Fruit fly (Drosophila melanogaster) whole organism, embryonic: Measurements from ENCODE around the gene anchor.

Experiments used
- Blimp-1 ChIP-seq: fragments of 200-800 bp; sonication (Bioruptor generic); optimal IDR thresholded peaks from 3 replicates; lab custom pipeline; 2018; ENCODE audit warnings: missing biosample characterization, missing genetic modification characterization, mild to moderate bottlenecking, moderate library complexity, missing genetic modification reagents
- CG10209 ChIP-seq: fragments of 200-800 bp; sonication (Bioruptor generic); optimal IDR thresholded peaks from 3 replicates; lab custom pipeline; 2017; ENCODE audit warnings: missing biosample characterization, mild to moderate bottlenecking, missing genetic modification characterization, missing genetic modification reagents
- CG10431 ChIP-seq: fragments of 200-800 bp; sonication (Bioruptor generic); optimal IDR thresholded peaks from 3 replicates; lab custom pipeline; 2018; ENCODE audit warnings: missing biosample characterization, mild to moderate bottlenecking, missing genetic modification characterization
- CG10654 ChIP-seq: fragments of 200-800 bp; sonication (Bioruptor generic); optimal IDR thresholded peaks from 2 replicates; lab custom pipeline; 2016; ENCODE audit warnings: missing biosample characterization, missing genetic modification characterization
- CG10959 ChIP-seq: fragments of 200-800 bp; sonication (Bioruptor generic); IDR thresholded peaks from 2 replicates; pipeline ENCODE4 v1.3.6; 2022; ENCODE audit warnings: missing biosample characterization, missing genetic modification characterization
- CG11723 ChIP-seq: fragments of 200-800 bp; sonication (Bioruptor generic); optimal IDR thresholded peaks from 2 replicates; lab custom pipeline; 2017; ENCODE audit warnings: missing biosample characterization, mild to moderate bottlenecking, missing genetic modification characterization
- CG12104 ChIP-seq: fragments of 200-800 bp; sonication (Bioruptor generic); optimal IDR thresholded peaks from 3 replicates; lab custom pipeline; 2016; ENCODE audit warnings: missing biosample characterization, missing genetic modification characterization
- CG13287 ChIP-seq: fragments of 200-800 bp; sonication (Bioruptor generic); IDR thresholded peaks from 2 replicates; pipeline ENCODE4 v1.3.6; 2022; ENCODE audit warnings: missing biosample characterization, missing genetic modification characterization; ENCODE audit not compliant: partially characterized antibody
- CG15073 ChIP-seq: fragments of 200-800 bp; sonication (Bioruptor generic); optimal IDR thresholded peaks from 2 replicates; lab custom pipeline; 2016; ENCODE audit warnings: missing biosample characterization, missing genetic modification characterization
- CG15479 ChIP-seq: fragments of 200-800 bp; sonication (Bioruptor generic); optimal IDR thresholded peaks from 3 replicates; lab custom pipeline; 2019; ENCODE audit warnings: missing biosample characterization, mild to moderate bottlenecking, missing genetic modification characterization, moderate library complexity
- CG15696 ChIP-seq: fragments of 200-800 bp; sonication (Bioruptor generic); optimal IDR thresholded peaks from 2 replicates; lab custom pipeline; 2019; ENCODE audit warnings: missing biosample characterization, mild to moderate bottlenecking, missing genetic modification characterization, moderate library complexity
- CG17361 ChIP-seq: fragments of 200-800 bp; sonication (Bioruptor generic); IDR thresholded peaks from 3 replicates; pipeline ENCODE4 v1.3.6; 2022; ENCODE audit warnings: missing biosample characterization, missing genetic modification characterization
- CG18764 ChIP-seq: fragments of 200-800 bp; sonication (Bioruptor generic); optimal IDR thresholded peaks from 3 replicates; lab custom pipeline; 2016; ENCODE audit warnings: missing biosample characterization, missing genetic modification characterization
- CG2202 ChIP-seq: fragments of 200-800 bp; sonication (Bioruptor generic); optimal IDR thresholded peaks from 2 replicates; lab custom pipeline; 2018; ENCODE audit warnings: missing biosample characterization, mild to moderate bottlenecking, missing genetic modification characterization
- CG4617 ChIP-seq: fragments of 200-800 bp; sonication (Bioruptor generic); optimal IDR thresholded peaks from 3 replicates; lab custom pipeline; 2016; ENCODE audit warnings: missing biosample characterization, missing genetic modification characterization, borderline replicate concordance
- CG7963 ChIP-seq: fragments of 200-800 bp; sonication (Bioruptor generic); IDR thresholded peaks from 3 replicates; pipeline ENCODE4 v1.3.6; 2022; ENCODE audit warnings: missing biosample characterization, missing genetic modification characterization; ENCODE audit not compliant: partially characterized antibody
- CG8478 ChIP-seq: fragments of >200 bp; optimal IDR thresholded peaks from 2 replicates; lab custom pipeline; 2018
- CG8944 ChIP-seq: fragments of 200-800 bp; sonication (Bioruptor generic); optimal IDR thresholded peaks from 3 replicates; lab custom pipeline; 2016; ENCODE audit warnings: missing biosample characterization, missing genetic modification characterization
- CG9727 ChIP-seq: fragments of 200-800 bp; sonication (Bioruptor generic); optimal IDR thresholded peaks from 3 replicates; lab custom pipeline; 2017; ENCODE audit warnings: missing biosample characterization, mild to moderate bottlenecking, missing genetic modification characterization
- D19A ChIP-seq: fragments of 200-800 bp; optimal IDR thresholded peaks from 3 replicates; lab custom pipeline; 2019; ENCODE audit warnings: missing biosample characterization, mild to moderate bottlenecking, missing genetic modification characterization, moderate library complexity
- Dad ChIP-seq: fragments of 200-800 bp; sonication (Bioruptor generic); optimal IDR thresholded peaks from 3 replicates; lab custom pipeline; 2016; ENCODE audit warnings: missing biosample characterization, missing genetic modification characterization
- Eip74EF ChIP-seq, 2 experiments: fragments of 200-800 bp in 1 of 2; fragments of >200 bp in 1 of 2; sonication (Bioruptor generic) in 1 of 2; optimal IDR thresholded peaks; 2 replicates each; lab custom pipeline; 2017 to 2019; ENCODE audit warnings: missing biosample characterization in 2 of 2, missing genetic modification characterization in 2 of 2, mild to moderate bottlenecking in 1 of 2, moderate library complexity in 1 of 2
- Fer3 ChIP-seq: fragments of 200-800 bp; sonication (Bioruptor generic); optimal IDR thresholded peaks from 2 replicates; lab custom pipeline; 2018; ENCODE audit warnings: missing biosample characterization, mild to moderate bottlenecking, missing genetic modification characterization, moderate library complexity
- GATAe ChIP-seq: fragments of 200-800 bp; sonication (Bioruptor generic); conservative IDR thresholded peaks from 2 replicates; pipeline ENCODE4 v1.3.6; 2022; ENCODE audit warnings: missing biosample characterization, missing genetic modification characterization
- Hand ChIP-seq: fragments of 200-800 bp; sonication (Bioruptor generic); optimal IDR thresholded peaks from 2 replicates; lab custom pipeline; 2017; ENCODE audit warnings: mild to moderate bottlenecking, missing biosample characterization, missing genetic modification reagents, missing genetic modification characterization
- Jarid2 ChIP-seq: fragments of 200-800 bp; sonication (Bioruptor generic); optimal IDR thresholded peaks from 3 replicates; lab custom pipeline; 2017; ENCODE audit warnings: mild to moderate bottlenecking, missing biosample characterization, missing genetic modification reagents, missing genetic modification characterization
- Max ChIP-seq: fragments of 200-800 bp; sonication (Bioruptor generic); optimal IDR thresholded peaks from 2 replicates; lab custom pipeline; 2016; ENCODE audit warnings: missing biosample characterization, mild to moderate bottlenecking, missing genetic modification characterization
- Myb ChIP-seq: fragments of 200-800 bp; sonication (Bioruptor generic); optimal IDR thresholded peaks from 2 replicates; lab custom pipeline; 2016; ENCODE audit warnings: missing biosample characterization, missing genetic modification characterization
- Neu2 ChIP-seq: fragments of 200-800 bp; sonication (Bioruptor generic); optimal IDR thresholded peaks from 3 replicates; lab custom pipeline; 2016; ENCODE audit warnings: missing biosample characterization, missing genetic modification characterization, borderline replicate concordance
- Pdp1 ChIP-seq, 2 experiments: fragments of 200-800 bp; sonication (Bioruptor generic); optimal IDR thresholded peaks; 3 replicates each; lab custom pipeline; 2016; ENCODE audit warnings: missing biosample characterization in 2 of 2, missing genetic modification characterization in 2 of 2, mild to moderate bottlenecking in 1 of 2, moderate library complexity in 1 of 2
- Sox100B ChIP-seq: fragments of 200-800 bp; sonication (Bioruptor generic); optimal IDR thresholded peaks from 3 replicates; lab custom pipeline; 2018; ENCODE audit warnings: missing biosample characterization, mild to moderate bottlenecking, missing genetic modification characterization
- YL-1 ChIP-seq: fragments of 200-800 bp; sonication (Bioruptor generic); optimal IDR thresholded peaks from 3 replicates; lab custom pipeline; 2017; ENCODE audit warnings: missing biosample characterization, mild to moderate bottlenecking, missing genetic modification characterization
- ab ChIP-seq: fragments of 200-800 bp; sonication (Bioruptor generic); optimal IDR thresholded peaks from 2 replicates; lab custom pipeline; 2016; ENCODE audit warnings: missing biosample characterization, missing genetic modification characterization
- al ChIP-seq: fragments of 200-800 bp; sonication (Bioruptor generic); IDR thresholded peaks from 2 replicates; pipeline ENCODE4 v1.3.6; 2022; ENCODE audit warnings: missing biosample characterization, missing genetic modification characterization
- aop ChIP-seq: fragments of 200-800 bp; sonication (Bioruptor generic); IDR thresholded peaks from 2 replicates; pipeline ENCODE4 v1.3.6; 2022; ENCODE audit warnings: missing biosample characterization, missing genetic modification characterization
- bab2 ChIP-seq: fragments of 200-800 bp; sonication (Bioruptor generic); optimal IDR thresholded peaks from 2 replicates; lab custom pipeline; 2016; ENCODE audit warnings: missing biosample characterization, missing genetic modification characterization
- dati ChIP-seq: fragments of 200-800 bp; sonication (Bioruptor generic); IDR thresholded peaks from 2 replicates; pipeline ENCODE4 v1.3.6; 2022; ENCODE audit warnings: missing biosample characterization, missing genetic modification characterization
- dmrt11E ChIP-seq: fragments of 200-800 bp; sonication (Bioruptor generic); optimal IDR thresholded peaks from 3 replicates; lab custom pipeline; 2018; ENCODE audit warnings: missing biosample characterization, mild to moderate bottlenecking, missing genetic modification characterization, moderate library complexity
- dmrt99B ChIP-seq: fragments of 200-800 bp; sonication (Bioruptor generic); optimal IDR thresholded peaks from 2 replicates; lab custom pipeline; 2018; ENCODE audit warnings: missing biosample characterization, mild to moderate bottlenecking, missing genetic modification characterization, moderate library complexity
- ham ChIP-seq: fragments of 200-800 bp; sonication (Bioruptor generic); IDR thresholded peaks from 2 replicates; pipeline ENCODE4 v1.3.6; 2022; ENCODE audit warnings: missing biosample characterization, missing genetic modification characterization
- lab ChIP-seq: fragments of 200-800 bp; sonication (Bioruptor generic); optimal IDR thresholded peaks from 3 replicates; lab custom pipeline; 2017; ENCODE audit warnings: missing biosample characterization, missing genetic modification characterization, mild to moderate bottlenecking, moderate library complexity, missing genetic modification reagents
- maf-S ChIP-seq: fragments of 200-800 bp; sonication (Bioruptor generic); optimal IDR thresholded peaks from 2 replicates; lab custom pipeline; 2016; ENCODE audit warnings: missing biosample characterization, missing genetic modification characterization
- mld ChIP-seq: fragments of 200-800 bp; sonication (Bioruptor generic); IDR thresholded peaks from 3 replicates; pipeline ENCODE4 v1.3.6; 2022; ENCODE audit warnings: missing biosample characterization, missing genetic modification characterization; ENCODE audit not compliant: partially characterized antibody
- onecut ChIP-seq: fragments of 200-800 bp; sonication (Bioruptor generic); IDR thresholded peaks from 2 replicates; pipeline ENCODE4 v1.3.6; 2022; ENCODE audit warnings: missing biosample characterization, missing genetic modification characterization
- run ChIP-seq: fragments of 200-800 bp; sonication (Bioruptor generic); optimal IDR thresholded peaks from 3 replicates; lab custom pipeline; 2018; ENCODE audit warnings: missing biosample characterization, mild to moderate bottlenecking, missing genetic modification characterization
- sens ChIP-seq: fragments of 200-800 bp; sonication (Bioruptor generic); peaks from one replicate; lab custom pipeline; 2016; ENCODE audit warnings: missing biosample characterization, missing genetic modification characterization
- wek ChIP-seq: fragments of 200-800 bp; sonication (Bioruptor generic); optimal IDR thresholded peaks from 3 replicates; lab custom pipeline; 2018; ENCODE audit warnings: missing biosample characterization, mild to moderate bottlenecking, missing genetic modification characterization, moderate library complexity
- zf30C ChIP-seq: fragments of 200-800 bp; sonication (Bioruptor generic); optimal IDR thresholded peaks from 3 replicates; lab custom pipeline; 2018; ENCODE audit warnings: missing biosample characterization, mild to moderate bottlenecking, missing genetic modification characterization

Gene anchor

dm6 chr3L:17608185-17609067, 13.2 kb upstream of the anchor start (continued):
- no peak for TF ChIP-seq CG10654 (GFP tag; lab: Kevin White, UChicago)
- no peak for TF ChIP-seq Max
- no peak for TF ChIP-seq CG11723
- TF ChIP-seq wek: no peak
- peak; percentile 21 for TF ChIP-seq Sox100B (GFP tag; lab: Kevin White, UChicago)
- no peak for TF ChIP-seq CG8478
- no peak for TF ChIP-seq Hand (GFP tag; lab: Kevin White, UChicago)
- no peak for TF ChIP-seq CG13287 (GFP tag; lab: Robert Waterston, UW)
- TF ChIP-seq ab (GFP tag; lab: Kevin White, UChicago): no peak
- no peak for TF ChIP-seq CG10431 (GFP tag; lab: Kevin White, UChicago)
- TF ChIP-seq ham: no peak
- peak; percentile 8 for TF ChIP-seq CG9727 (GFP tag; lab: Kevin White, UChicago)
- no peak for TF ChIP-seq al
- TF ChIP-seq Fer3 (tag; lab: Kevin White, UChicago): no peak
- TF ChIP-seq YL-1 (GFP tag; lab: Kevin White, UChicago): no peak
- no peak for TF ChIP-seq CG18764 (GFP tag; lab: Kevin White, UChicago)
- no peak for TF ChIP-seq CG15073
- no peak for TF ChIP-seq aop (GFP tag; lab: Robert Waterston, UW)
- no peak for TF ChIP-seq CG10959
- no peak for TF ChIP-seq CG8944 (GFP tag; lab: Kevin White, UChicago)
- no peak for TF ChIP-seq dmrt11E (tag; lab: Kevin White, UChicago)
- no peak for TF ChIP-seq zf30C (GFP tag; lab: Kevin White, UChicago)
- no peak for TF ChIP-seq CG15479
- TF ChIP-seq onecut (GFP tag; lab: Robert Waterston, UW): no peak
- TF ChIP-seq Myb: no peak
- no peak for TF ChIP-seq mld (GFP tag; lab: Robert Waterston, UW)
- no peak for TF ChIP-seq Neu2
- no peak for TF ChIP-seq Jarid2 (GFP tag; lab: Kevin White, UChicago)
- no peak for TF ChIP-seq maf-S (GFP tag; lab: Kevin White, UChicago)
- TF ChIP-seq Blimp-1: peak; percentile 38
- TF ChIP-seq dmrt99B (tag; lab: Kevin White, UChicago): peak; percentile 28
- 0 out of 3 replicates have a peak, but pooled peaks have one; percentile 27 for TF ChIP-seq CG17361 (GFP tag; lab: Robert Waterston, UW)
- TF ChIP-seq CG4617 (GFP tag; lab: Kevin White, UChicago): no peak
- no peak for TF ChIP-seq Pdp1 (GFP tag; optimal IDR thresholded peaks at IDR 0.05; lab: Kevin White, UChicago)
- TF ChIP-seq Eip74EF (GFP tag; optimal IDR thresholded peaks at IDR 0.05; lab: Kevin White, UChicago): peak in 1 of 2 experiments; percentile 0
- TF ChIP-seq dati: no peak
- TF ChIP-seq run: no peak
- TF ChIP-seq sens (GFP tag; lab: Kevin White, UChicago): peak; percentile 50
- no peak for TF ChIP-seq CG7963 (GFP tag; lab: Robert Waterston, UW)
- no peak for TF ChIP-seq Dad (GFP tag; lab: Kevin White, UChicago)
- no peak for TF ChIP-seq CG2202 (tag; lab: Kevin White, UChicago)
- no peak for TF ChIP-seq lab
- TF ChIP-seq CG15696 (tag; lab: Kevin White, UChicago): no peak
- TF ChIP-seq bab2 (GFP tag; lab: Kevin White, UChicago): no peak
- no peak for TF ChIP-seq CG12104 (GFP tag; lab: Kevin White, UChicago)
- TF ChIP-seq CG10209 (GFP tag; lab: Kevin White, UChicago): no peak
- TF ChIP-seq D19A (tag; lab: Kevin White, UChicago): no peak
- TF ChIP-seq GATAe (GFP tag; lab: Robert Waterston, UW): no peak
